Worm (Caenorhabditis elegans) whole organism, L3 larva: ENCODE data around the gene DH11.2.

ENCODE experiments used
- ZK546.5 ChIP-seq: sonication (generic microtip); optimal IDR thresholded peaks from 2 replicates; lab custom pipeline; 2017; ENCODE audit warnings: missing biosample characterization, missing genetic modification characterization
- aly-2 ChIP-seq: fragments of 150-350 bp; optimal IDR thresholded peaks from 2 replicates; lab custom pipeline; 2014; ENCODE audit warnings: missing biosample characterization, missing genetic modification characterization
- ama-1 ChIP-seq: fragments of 150-350 bp; optimal IDR thresholded peaks from 2 replicates; lab custom pipeline; 2018
- ceh-16 ChIP-seq: sonication (generic microtip); optimal IDR thresholded peaks from 2 replicates; lab custom pipeline; 2017; ENCODE audit warnings: missing biosample characterization, missing genetic modification characterization
- ceh-28 ChIP-seq: fragments of 150-350 bp; optimal IDR thresholded peaks from 2 replicates; lab custom pipeline; 2014; ENCODE audit warnings: missing biosample characterization, missing genetic modification reagents, missing genetic modification characterization
- ceh-82 ChIP-seq: fragments of 150-350 bp; optimal IDR thresholded peaks from 2 replicates; lab custom pipeline; 2014; ENCODE audit warnings: missing biosample characterization, missing genetic modification characterization
- egl-27 ChIP-seq: sonication (generic microtip); optimal IDR thresholded peaks from 4 replicates; lab custom pipeline; 2017; ENCODE audit warnings: missing biosample characterization, missing genetic modification reagents, missing genetic modification characterization
- egl-5 ChIP-seq: fragments of 150-350 bp; optimal IDR thresholded peaks from 2 replicates; lab custom pipeline; 2017; ENCODE audit warnings: missing biosample characterization, missing genetic modification reagents, missing genetic modification characterization, inconsistent platforms
- elt-2 ChIP-seq: sonication (generic microtip); optimal IDR thresholded peaks from 2 replicates; lab custom pipeline; 2016; ENCODE audit warnings: missing genetic modification reagents, mild to moderate bottlenecking, missing genetic modification characterization, missing compliant biosample characterization
- elt-3 ChIP-seq, 3 experiments: fragments of 150-350 bp in 1 of 3; sonication (generic microtip) in 2 of 3; optimal IDR thresholded peaks; 2 replicates in 2 of 3; 4 replicates in 1 of 3; lab custom pipeline; 2014 to 2017; ENCODE audit warnings: missing biosample characterization in 3 of 3, missing genetic modification characterization in 3 of 3
- eor-1 ChIP-seq, 2 experiments: fragments of 150-350 bp; optimal IDR thresholded peaks; 2 replicates each; lab custom pipeline; 2014 to 2018; ENCODE audit warnings: missing biosample characterization in 2 of 2, missing genetic modification characterization in 2 of 2
- fkh-10 ChIP-seq: sonication (generic microtip); optimal IDR thresholded peaks from 2 replicates; lab custom pipeline; 2017; ENCODE audit warnings: missing biosample characterization, missing genetic modification reagents, missing genetic modification characterization
- fkh-2 ChIP-seq: fragments of 150-350 bp; optimal IDR thresholded peaks from 2 replicates; lab custom pipeline; 2014; ENCODE audit warnings: missing biosample characterization, missing genetic modification reagents, missing genetic modification characterization
- fos-1 ChIP-seq: fragments of 150-350 bp; optimal IDR thresholded peaks from 2 replicates; lab custom pipeline; 2014; ENCODE audit warnings: missing biosample characterization, missing genetic modification characterization
- hmg-11 ChIP-seq: sonication (generic microtip); optimal IDR thresholded peaks from 2 replicates; lab custom pipeline; 2016; ENCODE audit warnings: missing genetic modification characterization, missing compliant biosample characterization
- jun-1 ChIP-seq: fragments of 150-350 bp; optimal IDR thresholded peaks from 2 replicates; lab custom pipeline; 2014; ENCODE audit warnings: missing biosample characterization, missing genetic modification reagents, missing genetic modification characterization
- lin-15B ChIP-seq: fragments of 150-350 bp; optimal IDR thresholded peaks from 2 replicates; lab custom pipeline; 2014; ENCODE audit warnings: missing biosample characterization, missing genetic modification characterization
- lin-39 ChIP-seq: fragments of 150-350 bp; optimal IDR thresholded peaks from 2 replicates; lab custom pipeline; 2018; ENCODE audit warnings: missing biosample characterization, missing genetic modification reagents, missing genetic modification characterization
- lsy-12 ChIP-seq: sonication (generic microtip); optimal IDR thresholded peaks from 2 replicates; lab custom pipeline; 2016; ENCODE audit warnings: mild to moderate bottlenecking, missing genetic modification characterization, missing compliant biosample characterization
- mml-1 ChIP-seq: fragments of 150-350 bp; sonication (generic microtip); optimal IDR thresholded peaks from 3 replicates; lab custom pipeline; 2014; ENCODE audit warnings: missing biosample characterization, missing genetic modification characterization
- nfya-1 ChIP-seq: sonication (generic microtip); optimal IDR thresholded peaks from 2 replicates; lab custom pipeline; 2017; ENCODE audit warnings: missing genetic modification characterization, mild to moderate bottlenecking, missing compliant biosample characterization, antibody characterized with exemption, moderate library complexity; ENCODE audit not compliant: insufficient read depth
- nhr-11 ChIP-seq: fragments of 150-350 bp; optimal IDR thresholded peaks from 2 replicates; lab custom pipeline; 2014; ENCODE audit warnings: missing biosample characterization, missing genetic modification characterization
- nhr-12 ChIP-seq: fragments of 150-350 bp; optimal IDR thresholded peaks from 2 replicates; lab custom pipeline; 2014; ENCODE audit warnings: missing biosample characterization, missing genetic modification characterization
- nhr-23 ChIP-seq: fragments of 150-350 bp; optimal IDR thresholded peaks from 2 replicates; lab custom pipeline; 2014; ENCODE audit warnings: missing biosample characterization, missing genetic modification reagents, missing genetic modification characterization
- nhr-237 ChIP-seq: fragments of 150-350 bp; optimal IDR thresholded peaks from 2 replicates; lab custom pipeline; 2014; ENCODE audit warnings: missing biosample characterization, missing genetic modification characterization
- nhr-25 ChIP-seq: sonication (generic microtip); optimal IDR thresholded peaks from 2 replicates; lab custom pipeline; 2017; ENCODE audit warnings: missing biosample characterization, missing genetic modification characterization
- nhr-28 ChIP-seq: fragments of 150-350 bp; optimal IDR thresholded peaks from 2 replicates; lab custom pipeline; 2014; ENCODE audit warnings: missing biosample characterization, missing genetic modification characterization
- nhr-43 ChIP-seq: sonication (generic microtip); optimal IDR thresholded peaks from 2 replicates; lab custom pipeline; 2016; ENCODE audit warnings: mild to moderate bottlenecking, missing genetic modification characterization, missing compliant biosample characterization; ENCODE audit not compliant: poor library complexity, severe bottlenecking
- nhr-67 ChIP-seq: fragments of 150-350 bp; optimal IDR thresholded peaks from 2 replicates; lab custom pipeline; 2014; ENCODE audit warnings: missing biosample characterization, missing genetic modification characterization
- nhr-76 ChIP-seq: fragments of 150-350 bp; sonication (generic microtip); optimal IDR thresholded peaks from 5 replicates; lab custom pipeline; 2014; ENCODE audit warnings: missing biosample characterization, missing genetic modification characterization
- nhr-77 ChIP-seq: fragments of 150-350 bp; optimal IDR thresholded peaks from 2 replicates; lab custom pipeline; 2014; ENCODE audit warnings: missing biosample characterization, missing genetic modification characterization
- pha-4 ChIP-seq: fragments of 150-350 bp; optimal IDR thresholded peaks from 2 replicates; lab custom pipeline; 2014; ENCODE audit warnings: missing biosample characterization, missing genetic modification reagents, missing genetic modification characterization
- pqm-1 ChIP-seq: fragments of 150-350 bp; optimal IDR thresholded peaks from 2 replicates; lab custom pipeline; 2017; ENCODE audit warnings: missing biosample characterization, missing genetic modification characterization, inconsistent platforms
- sea-2 ChIP-seq: fragments of 150-350 bp; sonication (generic microtip); optimal IDR thresholded peaks from 4 replicates; lab custom pipeline; 2014; ENCODE audit warnings: missing biosample characterization, missing genetic modification reagents, missing genetic modification characterization
- skn-1 ChIP-seq: fragments of 150-350 bp; optimal IDR thresholded peaks from 2 replicates; lab custom pipeline; 2014; ENCODE audit warnings: missing biosample characterization, missing genetic modification characterization
- snpc-4 ChIP-seq: fragments of 150-350 bp; optimal IDR thresholded peaks from 2 replicates; lab custom pipeline; 2014; ENCODE audit warnings: missing biosample characterization, missing genetic modification characterization
- tbx-2 ChIP-seq: sonication (generic microtip); optimal IDR thresholded peaks from 2 replicates; lab custom pipeline; 2016; ENCODE audit warnings: mild to moderate bottlenecking, missing genetic modification characterization, missing compliant biosample characterization
- unc-39 ChIP-seq: sonication (generic microtip); optimal IDR thresholded peaks from 4 replicates; lab custom pipeline; 2017; ENCODE audit warnings: missing biosample characterization, missing genetic modification characterization
- unc-62 ChIP-seq: fragments of 150-350 bp; sonication (generic microtip); optimal IDR thresholded peaks from 4 replicates; lab custom pipeline; 2014; ENCODE audit warnings: missing biosample characterization, missing genetic modification reagents, missing genetic modification characterization
- zag-1 ChIP-seq: fragments of 150-350 bp; optimal IDR thresholded peaks from 2 replicates; lab custom pipeline; 2014; ENCODE audit warnings: missing biosample characterization, missing genetic modification characterization
- ztf-11 ChIP-seq: fragments of 150-350 bp; optimal IDR thresholded peaks from 2 replicates; lab custom pipeline; 2014; ENCODE audit warnings: missing biosample characterization, missing genetic modification characterization
- ztf-4 ChIP-seq: fragments of 150-350 bp; optimal IDR thresholded peaks from 2 replicates; lab custom pipeline; 2014; ENCODE audit warnings: missing biosample characterization, missing genetic modification characterization

Gene DH11.2

DNA sequence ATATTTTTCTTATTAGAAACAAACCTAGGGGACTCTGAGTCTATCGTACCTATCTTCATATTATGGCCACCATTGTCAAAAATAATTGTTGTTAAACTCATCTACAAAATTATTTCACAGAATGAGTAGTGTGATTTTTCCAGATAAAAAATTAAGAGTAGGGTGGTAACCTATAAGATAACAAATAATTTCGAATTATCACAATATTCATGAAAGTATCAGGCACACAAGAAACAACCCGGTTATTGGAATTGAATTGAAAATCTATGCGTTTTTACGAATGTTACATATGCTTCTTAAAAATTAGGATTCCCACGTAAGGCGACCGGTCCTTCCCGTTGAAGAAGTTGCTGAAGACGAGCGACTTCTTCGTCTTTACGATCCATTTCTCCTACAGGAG, 24.6 kb downstream of the DH11.2 start, which contains the start of gene arp-6:
arp-6 (minus strand) TSS at position 101 of the 400 bp plus-strand sequence.
- TF ChIP-seq skn-1 (no peak), snpc-4 (tag; lab: Kevin White, UChicago) (no peak), nhr-76 (tag; lab: Kevin White, UChicago) (no peak), pqm-1 (no peak), zag-1 (tag; lab: Kevin White, UChicago) (no peak), nhr-23 (no peak), ZK546.5 (tag; lab: Kevin White, UChicago) (no peak), unc-39 (no peak), sea-2 (GFP tag; lab: Kevin White, UChicago) (no peak), ztf-11 (tag; lab: Kevin White, UChicago) (no peak), elt-2 (tag; lab: Kevin White, UChicago) (no peak), nfya-1 (tag; lab: Kevin White, UChicago) (no peak), mml-1 (tag; lab: Kevin White, UChicago) (no peak), nhr-11 (tag; lab: Kevin White, UChicago) (no peak), ceh-28 (tag; lab: Kevin White, UChicago) (no peak), tbx-2 (tag; lab: Kevin White, UChicago) (no peak), pha-4 (tag; lab: Kevin White, UChicago) (no peak), nhr-77 (tag; lab: Kevin White, UChicago) (no peak), fos-1 (no peak)
- TF ChIP-seq, all 47 proteins: peak for 0

DNA sequence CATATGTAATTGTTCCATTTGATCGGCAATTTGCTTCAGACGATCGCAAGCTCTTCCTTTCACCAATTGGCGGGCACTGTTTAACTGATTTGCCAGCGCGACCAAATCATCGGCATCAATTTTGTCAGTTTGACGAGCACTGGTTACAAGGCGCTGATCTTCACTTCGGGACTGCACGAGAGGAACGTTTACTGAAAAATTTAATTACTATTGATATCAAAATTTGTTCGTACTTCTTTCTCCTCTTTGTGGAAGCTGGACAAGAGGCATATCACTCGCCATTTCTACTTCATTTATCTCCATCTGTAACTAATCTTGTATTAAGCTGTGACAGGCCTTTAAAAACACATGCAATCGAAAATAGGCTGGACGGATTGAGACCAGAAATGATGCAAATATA, 25.2 kb downstream of the DH11.2 start, which contains the start of gene C08B11.9:
C08B11.9 (minus strand) TSS at position 307 of the 400 bp plus-strand sequence.
- TF ChIP-seq skn-1, result no peak
- TF ChIP-seq nhr-43 (tag; lab: Kevin White, UChicago), result no peak
- no peak for TF ChIP-seq ama-1 (lab: Kevin White, UChicago)
- TF ChIP-seq, all 47 proteins: peak for 0

DNA sequence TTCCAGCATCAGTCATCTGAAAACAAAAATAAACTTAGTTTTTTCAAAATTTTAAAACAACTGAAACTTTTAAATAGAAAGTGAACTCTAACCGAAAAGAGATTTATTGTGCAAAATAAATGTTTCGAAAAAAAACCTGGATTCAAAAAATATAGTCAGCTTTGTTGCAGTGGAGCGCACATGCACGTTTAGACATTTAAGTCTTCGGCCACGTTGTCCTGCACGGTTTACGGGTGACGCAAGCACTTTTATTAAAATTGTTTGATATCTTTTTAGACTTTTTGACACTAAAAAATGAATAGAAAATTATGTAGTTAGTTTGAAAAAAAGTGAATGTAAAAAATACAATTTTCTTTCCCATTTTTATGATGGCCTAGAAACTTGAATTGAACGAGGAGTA, 26.8 kb downstream of the DH11.2 start, which contains the start of the genes ubh-4 and algn-6:
ubh-4 (minus strand) TSS at position 182 of the 400 bp plus-strand sequence.
algn-6 (plus strand) TSS at position 387 of the 400 bp plus-strand sequence.
- TF ChIP-seq nhr-25 (peak; percentile 43), hmg-11 (tag; lab: Kevin White, UChicago) (no peak), snpc-4 (tag; lab: Kevin White, UChicago) (peak; percentile 75), nhr-76 (tag; lab: Kevin White, UChicago) (no peak), eor-1 (tag; optimal IDR thresholded peaks at IDR 0.05; lab: Kevin White, UChicago) (no peak), nfya-1 (tag; lab: Kevin White, UChicago) (peak; percentile 72), tbx-2 (tag; lab: Kevin White, UChicago) (no peak), nhr-23 (peak; percentile 50), ceh-82 (no peak), ama-1 (lab: Kevin White, UChicago) (no peak), jun-1 (tag; lab: Kevin White, UChicago) (no peak), nhr-67 (tag; lab: Kevin White, UChicago) (no peak), nhr-43 (tag; lab: Kevin White, UChicago) (peak; percentile 75), egl-27 (tag; lab: Kevin White, UChicago) (no peak), aly-2 (tag; lab: Kevin White, UChicago) (no peak), ceh-28 (tag; lab: Kevin White, UChicago) (no peak), sea-2 (GFP tag; lab: Kevin White, UChicago) (no peak), pqm-1 (peak; percentile 15), ZK546.5 (tag; lab: Kevin White, UChicago) (no peak), nhr-11 (tag; lab: Kevin White, UChicago) (no peak), lin-39 (tag; lab: Kevin White, UChicago) (no peak), nhr-237 (no peak), lsy-12 (no peak), nhr-28 (tag; lab: Kevin White, UChicago) (no peak), pha-4 (tag; lab: Kevin White, UChicago) (peak; percentile 78), unc-62 (no peak), lin-15B (tag; lab: Kevin White, UChicago) (peak; percentile 89), unc-39 (no peak), nhr-12 (no peak), ztf-4 (tag; lab: Kevin White, UChicago) (no peak), mml-1 (tag; lab: Kevin White, UChicago) (no peak), egl-5 (tag; lab: Kevin White, UChicago) (no peak), nhr-77 (tag; lab: Kevin White, UChicago) (no peak), elt-2 (tag; lab: Kevin White, UChicago) (peak; percentile 34), ceh-16 (tag; lab: Kevin White, UChicago) (no peak), fkh-10 (GFP tag; lab: Kevin White, UChicago) (no peak), elt-3 (tag; optimal IDR thresholded peaks at IDR 0.05; lab: Kevin White, UChicago) (no peak), fkh-2 (tag; lab: Kevin White, UChicago) (no peak), zag-1 (tag; lab: Kevin White, UChicago) (no peak)
- TF ChIP-seq, all 47 proteins: peak for 9
